Fruit fly (Drosophila melanogaster) ovary, adult (tissue): ENCODE data around the gene CG7910.

Experiments
- CG17801 ChIP-seq: fragments of 200-800 bp; optimal IDR thresholded peaks from 2 replicates; lab custom pipeline; 2019; ENCODE audit warnings: missing biosample characterization, mild to moderate bottlenecking, missing genetic modification characterization, moderate library complexity; ENCODE audit not compliant: partially characterized antibody

Gene CG7910

DNA sequence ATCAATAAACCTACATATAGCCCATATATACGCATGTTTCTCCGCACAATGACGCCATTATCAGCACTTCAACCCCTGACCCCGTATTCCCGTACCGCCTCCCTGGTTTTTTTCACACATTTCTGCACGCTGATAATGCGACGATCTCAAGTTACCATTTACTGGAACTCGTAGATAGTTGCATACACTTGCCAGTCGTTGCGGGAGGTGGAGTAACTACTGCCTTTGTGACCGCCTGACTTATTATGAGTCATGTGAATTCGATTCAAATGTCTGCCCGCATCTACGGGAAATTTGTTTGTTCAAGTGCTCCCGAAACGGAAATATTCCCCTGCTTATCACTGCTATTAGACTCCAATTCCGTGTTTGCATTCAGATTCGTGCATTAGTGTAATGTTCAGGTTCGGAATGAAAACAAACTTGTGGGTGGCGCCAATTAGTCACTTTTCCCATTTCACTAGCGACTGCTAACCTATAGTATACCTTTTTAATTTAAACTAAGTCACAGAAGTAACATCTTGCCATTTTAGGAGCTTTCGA, 40.2 kb downstream of the CG7910 start:
- TF ChIP-seq CG17801 (GFP tag; lab: Kevin White, UChicago) = no peak

DNA sequence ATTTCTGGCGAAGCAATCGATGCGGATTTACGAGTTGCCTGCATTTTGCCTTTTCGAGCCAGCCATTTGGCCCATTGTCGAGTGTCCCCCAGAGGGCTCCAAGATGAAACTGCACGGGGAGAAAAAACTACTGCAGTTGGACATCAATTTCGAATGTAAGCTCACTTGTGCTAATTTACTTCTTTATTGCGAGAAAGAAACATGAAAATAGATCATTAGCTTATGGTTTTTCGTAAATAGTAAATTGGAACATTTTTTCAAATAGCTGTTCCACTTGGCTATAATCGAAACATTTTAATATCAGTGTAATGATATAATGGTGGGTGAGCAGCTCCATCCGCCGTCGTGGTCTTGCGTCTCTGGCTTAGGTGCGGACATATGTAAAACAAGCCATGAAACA, 45.3 kb downstream of the CG7910 start:
- TF ChIP-seq CG17801 (GFP tag; lab: Kevin White, UChicago) = no peak

DNA sequence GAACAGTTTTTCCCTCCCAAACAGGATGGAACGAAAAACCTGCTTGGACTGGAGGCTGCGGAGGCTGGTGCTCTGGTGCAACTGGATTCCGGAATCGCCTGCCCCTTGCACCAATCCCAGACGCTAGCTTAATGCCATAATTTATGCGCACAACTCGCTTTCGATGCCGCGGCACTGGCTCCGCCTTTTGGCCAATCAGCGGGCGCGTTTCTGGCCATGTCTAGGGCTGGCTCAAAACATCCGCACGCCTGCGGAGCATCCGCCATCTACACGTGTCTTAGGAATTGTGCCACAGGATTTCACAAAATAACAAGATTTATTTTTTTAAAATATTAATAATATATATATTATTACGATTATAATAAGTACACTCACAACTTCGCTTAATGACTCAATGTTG, 47.5 kb downstream of the CG7910 start:
- no peak for TF ChIP-seq CG17801 (GFP tag; lab: Kevin White, UChicago)

DNA sequence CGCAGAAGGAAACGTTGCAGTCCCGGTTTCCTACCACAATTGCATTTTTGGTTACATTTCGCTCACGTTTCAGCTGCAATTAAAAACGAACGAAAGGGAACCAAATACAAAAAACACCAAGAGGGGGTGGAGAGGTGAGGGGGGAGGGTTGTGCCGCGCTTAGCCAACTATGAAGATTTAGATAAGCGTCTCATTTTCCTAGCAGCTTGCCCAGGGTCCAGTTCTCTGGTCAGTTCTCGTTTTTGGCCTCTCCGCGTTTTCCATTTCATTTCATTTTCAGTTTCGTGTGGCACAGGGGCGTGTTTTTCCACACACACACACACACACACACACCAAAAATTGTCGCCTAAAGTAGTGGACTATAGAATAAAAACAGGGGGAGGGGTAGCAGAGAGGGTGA, 51.0 kb downstream of the CG7910 start:
- TF ChIP-seq CG17801 (GFP tag; lab: Kevin White, UChicago) = no peak
